Worm (Caenorhabditis elegans) whole organism, dauer: ENCODE data around the gene pxd-1.

Experiments
- unc-62 ChIP-seq: sonication (generic microtip); optimal IDR thresholded peaks from 2 replicates; lab custom pipeline; 2017; ENCODE audit warnings: missing biosample characterization, missing genetic modification reagents, missing genetic modification characterization

Gene pxd-1

ce11 chrIII:4018591-4019580 lies 12.9 kb downstream of the pxd-1 start:
- TF ChIP-seq unc-62 (GFP tag; lab: Kevin White, UChicago), result no peak

DNA sequence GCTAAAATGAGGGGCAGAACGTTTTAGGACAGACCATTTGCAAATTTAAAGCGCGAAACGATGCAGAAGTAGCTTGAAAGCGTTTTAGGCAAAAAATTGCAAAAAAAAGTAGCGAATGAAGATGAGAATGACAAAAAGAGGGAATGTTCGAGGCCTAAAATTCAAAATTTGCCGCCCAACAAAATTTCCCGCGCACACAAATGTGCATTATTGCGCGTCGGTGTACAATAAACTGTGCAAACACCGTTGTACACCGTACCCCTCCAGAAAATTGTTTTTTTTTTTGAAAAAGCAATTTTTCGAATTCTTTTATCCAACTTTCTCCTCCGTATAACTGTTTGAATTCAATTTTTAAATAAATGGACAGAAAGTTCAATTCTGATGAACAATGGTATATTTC lies 13.9 kb downstream of the pxd-1 start, which contains the start of gene snpc-3.4:
snpc-3.4 (plus strand) TSS at position 237 of the 400 bp plus-strand sequence.
- TF ChIP-seq unc-62 (GFP tag; lab: Kevin White, UChicago), result no peak

ce11 chrIII:4021866-4022265 lies 15.9 kb downstream of the pxd-1 start, which contains the start of gene tftc-5:
Gene tftc-5 (plus strand): TSS chrIII:4022166.
- TF ChIP-seq unc-62 (GFP tag; lab: Kevin White, UChicago), result no peak

ce11 chrIII:4028061-4028460 lies 22.1 kb downstream of the pxd-1 start, which contains the start of gene T02C12.5:
Gene T02C12.5 (minus strand): TSS chrIII:4028161.
- no peak for TF ChIP-seq unc-62 (GFP tag; lab: Kevin White, UChicago)

ce11 chrIII:4030839-4031238 lies 24.9 kb downstream of the pxd-1 start:
- no peak for TF ChIP-seq unc-62 (GFP tag; lab: Kevin White, UChicago)

ce11 chrIII:4034984-4035383 lies 29.0 kb downstream of the pxd-1 start:
- no peak for TF ChIP-seq unc-62 (GFP tag; lab: Kevin White, UChicago)

DNA sequence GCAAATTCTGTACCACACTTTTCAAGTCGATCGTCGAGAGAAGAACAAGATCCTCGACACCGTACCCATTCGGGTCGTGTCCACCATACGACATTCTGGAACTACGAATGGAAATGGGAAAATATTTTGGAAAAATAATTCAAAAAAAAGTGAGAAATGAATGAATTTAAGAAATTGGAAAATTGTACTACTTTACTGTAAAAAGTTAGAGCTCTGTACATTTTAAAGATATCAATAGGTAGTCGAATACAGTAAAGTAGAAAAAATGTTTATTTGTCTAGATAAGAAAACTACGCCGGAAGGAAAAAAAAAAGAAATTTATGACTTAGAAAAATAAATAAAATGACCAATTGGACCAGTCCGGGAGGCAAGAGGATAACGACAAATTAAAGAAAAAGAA lies 30.8 kb downstream of the pxd-1 start, which contains the start of gene hum-5:
hum-5 (minus strand) TSS at position 101 of the 400 bp plus-strand sequence.
- no peak for TF ChIP-seq unc-62 (GFP tag; lab: Kevin White, UChicago)

ce11 chrIII:4037332-4037731 lies 31.4 kb downstream of the pxd-1 start:
- TF ChIP-seq unc-62 (GFP tag; lab: Kevin White, UChicago), result no peak

- no peak for TF ChIP-seq unc-62 (GFP tag; lab: Kevin White, UChicago)
Observed at ce11 chrIII:4039775-4040174, 33.8 kb downstream of the pxd-1 start.

ce11 chrIII:4049150-4049549 lies 43.2 kb downstream of the pxd-1 start:
- TF ChIP-seq unc-62 (GFP tag; lab: Kevin White, UChicago), result no peak

- TF ChIP-seq unc-62 (GFP tag; lab: Kevin White, UChicago), result no peak
Observed at ce11 chrIII:4057894-4058293, 52.0 kb downstream of the pxd-1 start, which contains the start of gene rcq-5. Gene rcq-5 (minus strand): TSS chrIII:4057976.

- no peak for TF ChIP-seq unc-62 (GFP tag; lab: Kevin White, UChicago)
Observed at ce11 chrIII:4058643-4059042, 52.7 kb downstream of the pxd-1 start, which contains the start of gene his-69. Gene his-69 (minus strand): TSS chrIII:4058743.
